Worm (Caenorhabditis elegans) whole organism, L3 larva: ENCODE results near the gene smc-4.

Experiments used
- R02D3.7 ChIP-seq: fragments of 150-350 bp; optimal IDR thresholded peaks from 2 replicates; lab custom pipeline; 2014; ENCODE audit warnings: missing biosample characterization, missing genetic modification characterization
- ama-1 ChIP-seq: fragments of 150-350 bp; optimal IDR thresholded peaks from 2 replicates; lab custom pipeline; 2018
- ceh-16 ChIP-seq: sonication (generic microtip); optimal IDR thresholded peaks from 2 replicates; lab custom pipeline; 2017; ENCODE audit warnings: missing biosample characterization, missing genetic modification characterization
- ceh-28 ChIP-seq: fragments of 150-350 bp; optimal IDR thresholded peaks from 2 replicates; lab custom pipeline; 2014; ENCODE audit warnings: missing biosample characterization, missing genetic modification reagents, missing genetic modification characterization
- ceh-82 ChIP-seq: fragments of 150-350 bp; optimal IDR thresholded peaks from 2 replicates; lab custom pipeline; 2014; ENCODE audit warnings: missing biosample characterization, missing genetic modification characterization
- ceh-9 ChIP-seq: sonication (generic microtip); optimal IDR thresholded peaks from 2 replicates; lab custom pipeline; 2018; ENCODE audit warnings: missing biosample characterization, missing genetic modification characterization
- daf-12 ChIP-seq: fragments of 150-350 bp; optimal IDR thresholded peaks from 2 replicates; lab custom pipeline; 2014; ENCODE audit warnings: missing biosample characterization, missing genetic modification reagents, missing genetic modification characterization
- egl-5 ChIP-seq: fragments of 150-350 bp; optimal IDR thresholded peaks from 2 replicates; lab custom pipeline; 2017; ENCODE audit warnings: missing biosample characterization, missing genetic modification reagents, missing genetic modification characterization, inconsistent platforms
- elt-1 ChIP-seq: fragments of 150-350 bp; optimal IDR thresholded peaks from 2 replicates; lab custom pipeline; 2014; ENCODE audit warnings: missing biosample characterization, missing genetic modification characterization
- elt-2 ChIP-seq: sonication (generic microtip); optimal IDR thresholded peaks from 2 replicates; lab custom pipeline; 2016; ENCODE audit warnings: missing genetic modification reagents, mild to moderate bottlenecking, missing genetic modification characterization, missing compliant biosample characterization
- elt-3 ChIP-seq, 3 experiments: fragments of 150-350 bp in 1 of 3; sonication (generic microtip) in 2 of 3; optimal IDR thresholded peaks; 2 replicates in 2 of 3; 4 replicates in 1 of 3; lab custom pipeline; 2014 to 2017; ENCODE audit warnings: missing biosample characterization in 3 of 3, missing genetic modification characterization in 3 of 3
- eor-1 ChIP-seq, 2 experiments: fragments of 150-350 bp; optimal IDR thresholded peaks; 2 replicates each; lab custom pipeline; 2014 to 2018; ENCODE audit warnings: missing biosample characterization in 2 of 2, missing genetic modification characterization in 2 of 2
- fkh-10 ChIP-seq: sonication (generic microtip); optimal IDR thresholded peaks from 2 replicates; lab custom pipeline; 2017; ENCODE audit warnings: missing biosample characterization, missing genetic modification reagents, missing genetic modification characterization
- fkh-2 ChIP-seq: fragments of 150-350 bp; optimal IDR thresholded peaks from 2 replicates; lab custom pipeline; 2014; ENCODE audit warnings: missing biosample characterization, missing genetic modification reagents, missing genetic modification characterization
- fos-1 ChIP-seq: fragments of 150-350 bp; optimal IDR thresholded peaks from 2 replicates; lab custom pipeline; 2014; ENCODE audit warnings: missing biosample characterization, missing genetic modification characterization
- hmg-11 ChIP-seq: sonication (generic microtip); optimal IDR thresholded peaks from 2 replicates; lab custom pipeline; 2016; ENCODE audit warnings: missing genetic modification characterization, missing compliant biosample characterization
- lin-15B ChIP-seq: fragments of 150-350 bp; optimal IDR thresholded peaks from 2 replicates; lab custom pipeline; 2014; ENCODE audit warnings: missing biosample characterization, missing genetic modification characterization
- lin-39 ChIP-seq: fragments of 150-350 bp; optimal IDR thresholded peaks from 2 replicates; lab custom pipeline; 2018; ENCODE audit warnings: missing biosample characterization, missing genetic modification reagents, missing genetic modification characterization
- lsy-12 ChIP-seq: sonication (generic microtip); optimal IDR thresholded peaks from 2 replicates; lab custom pipeline; 2016; ENCODE audit warnings: mild to moderate bottlenecking, missing genetic modification characterization, missing compliant biosample characterization
- mdl-1 ChIP-seq: fragments of 150-350 bp; optimal IDR thresholded peaks from 2 replicates; lab custom pipeline; 2014; ENCODE audit warnings: missing biosample characterization, missing genetic modification characterization
- mml-1 ChIP-seq: fragments of 150-350 bp; sonication (generic microtip); optimal IDR thresholded peaks from 3 replicates; lab custom pipeline; 2014; ENCODE audit warnings: missing biosample characterization, missing genetic modification characterization
- nfya-1 ChIP-seq: sonication (generic microtip); optimal IDR thresholded peaks from 2 replicates; lab custom pipeline; 2017; ENCODE audit warnings: missing genetic modification characterization, mild to moderate bottlenecking, missing compliant biosample characterization, antibody characterized with exemption, moderate library complexity; ENCODE audit not compliant: insufficient read depth
- nhr-11 ChIP-seq: fragments of 150-350 bp; optimal IDR thresholded peaks from 2 replicates; lab custom pipeline; 2014; ENCODE audit warnings: missing biosample characterization, missing genetic modification characterization
- nhr-23 ChIP-seq: fragments of 150-350 bp; optimal IDR thresholded peaks from 2 replicates; lab custom pipeline; 2014; ENCODE audit warnings: missing biosample characterization, missing genetic modification reagents, missing genetic modification characterization
- nhr-237 ChIP-seq: fragments of 150-350 bp; optimal IDR thresholded peaks from 2 replicates; lab custom pipeline; 2014; ENCODE audit warnings: missing biosample characterization, missing genetic modification characterization
- nhr-25 ChIP-seq: sonication (generic microtip); optimal IDR thresholded peaks from 2 replicates; lab custom pipeline; 2017; ENCODE audit warnings: missing biosample characterization, missing genetic modification characterization
- nhr-28 ChIP-seq: fragments of 150-350 bp; optimal IDR thresholded peaks from 2 replicates; lab custom pipeline; 2014; ENCODE audit warnings: missing biosample characterization, missing genetic modification characterization
- nhr-43 ChIP-seq: sonication (generic microtip); optimal IDR thresholded peaks from 2 replicates; lab custom pipeline; 2016; ENCODE audit warnings: mild to moderate bottlenecking, missing genetic modification characterization, missing compliant biosample characterization; ENCODE audit not compliant: poor library complexity, severe bottlenecking
- nhr-67 ChIP-seq: fragments of 150-350 bp; optimal IDR thresholded peaks from 2 replicates; lab custom pipeline; 2014; ENCODE audit warnings: missing biosample characterization, missing genetic modification characterization
- nhr-76 ChIP-seq: fragments of 150-350 bp; sonication (generic microtip); optimal IDR thresholded peaks from 5 replicates; lab custom pipeline; 2014; ENCODE audit warnings: missing biosample characterization, missing genetic modification characterization
- nhr-77 ChIP-seq: fragments of 150-350 bp; optimal IDR thresholded peaks from 2 replicates; lab custom pipeline; 2014; ENCODE audit warnings: missing biosample characterization, missing genetic modification characterization
- pha-4 ChIP-seq: fragments of 150-350 bp; optimal IDR thresholded peaks from 2 replicates; lab custom pipeline; 2014; ENCODE audit warnings: missing biosample characterization, missing genetic modification reagents, missing genetic modification characterization
- pqm-1 ChIP-seq: fragments of 150-350 bp; optimal IDR thresholded peaks from 2 replicates; lab custom pipeline; 2017; ENCODE audit warnings: missing biosample characterization, missing genetic modification characterization, inconsistent platforms
- sea-2 ChIP-seq: fragments of 150-350 bp; sonication (generic microtip); optimal IDR thresholded peaks from 4 replicates; lab custom pipeline; 2014; ENCODE audit warnings: missing biosample characterization, missing genetic modification reagents, missing genetic modification characterization
- skn-1 ChIP-seq: fragments of 150-350 bp; optimal IDR thresholded peaks from 2 replicates; lab custom pipeline; 2014; ENCODE audit warnings: missing biosample characterization, missing genetic modification characterization
- snpc-4 ChIP-seq: fragments of 150-350 bp; optimal IDR thresholded peaks from 2 replicates; lab custom pipeline; 2014; ENCODE audit warnings: missing biosample characterization, missing genetic modification characterization
- tbx-2 ChIP-seq: sonication (generic microtip); optimal IDR thresholded peaks from 2 replicates; lab custom pipeline; 2016; ENCODE audit warnings: mild to moderate bottlenecking, missing genetic modification characterization, missing compliant biosample characterization
- zag-1 ChIP-seq: fragments of 150-350 bp; optimal IDR thresholded peaks from 2 replicates; lab custom pipeline; 2014; ENCODE audit warnings: missing biosample characterization, missing genetic modification characterization

smc-4 gene

ce11 chrIII:4568030-4568429 is 19.3 kb upstream of the smc-4 start, which contains the start of gene mlcd-1:
Gene mlcd-1 (minus strand): TSS chrIII:4568130.
- TF ChIP-seq ceh-9: no peak
- no peak for TF ChIP-seq elt-1 (tag; lab: Kevin White, UChicago)
- TF ChIP-seq nhr-28 (tag; lab: Kevin White, UChicago): no peak
- TF ChIP-seq eor-1 (tag; optimal IDR thresholded peaks at IDR 0.05; lab: Kevin White, UChicago): no peak
- TF ChIP-seq tbx-2 (tag; lab: Kevin White, UChicago): no peak
- TF ChIP-seq nhr-77: no peak
- no peak for TF ChIP-seq fkh-10
- no peak for TF ChIP-seq sea-2 (GFP tag; lab: Kevin White, UChicago)
- TF ChIP-seq egl-5 (tag; lab: Kevin White, UChicago): no peak
- no peak for TF ChIP-seq fkh-2 (tag; lab: Kevin White, UChicago)
- no peak for TF ChIP-seq mml-1 (tag; lab: Kevin White, UChicago)
- no peak for TF ChIP-seq daf-12 (tag; lab: Kevin White, UChicago)
- TF ChIP-seq fos-1 (tag; lab: Kevin White, UChicago): no peak
- no peak for TF ChIP-seq zag-1
- no peak for TF ChIP-seq nhr-67
- no peak for TF ChIP-seq ama-1

- TF ChIP-seq ceh-28 (tag; lab: Kevin White, UChicago): peak; percentile 36
- peak; percentile 41 for TF ChIP-seq lin-15B (tag; lab: Kevin White, UChicago)
- no peak for TF ChIP-seq nhr-77
- TF ChIP-seq pha-4 (tag; lab: Kevin White, UChicago): peak; percentile 62
- no peak for TF ChIP-seq elt-3 (tag; optimal IDR thresholded peaks at IDR 0.05; lab: Kevin White, UChicago)
- peak; percentile 13 for TF ChIP-seq ceh-82 (tag; lab: Kevin White, UChicago)
- TF ChIP-seq nhr-43: peak; percentile 85
- peak; percentile 27 for TF ChIP-seq R02D3.7 (tag; lab: Kevin White, UChicago)
- peak; percentile 65 for TF ChIP-seq elt-2 (tag; lab: Kevin White, UChicago)
- peak; percentile 61 for TF ChIP-seq nfya-1
- TF ChIP-seq hmg-11: peak; percentile 95
- TF ChIP-seq daf-12 (tag; lab: Kevin White, UChicago): peak; percentile 85
- peak; percentile 27 for TF ChIP-seq egl-5 (tag; lab: Kevin White, UChicago)
- TF ChIP-seq snpc-4 (tag; lab: Kevin White, UChicago): peak; percentile 55
- no peak for TF ChIP-seq fos-1 (tag; lab: Kevin White, UChicago)
- peak; percentile 9 for TF ChIP-seq fkh-2 (tag; lab: Kevin White, UChicago)
- TF ChIP-seq nhr-23 (tag; lab: Kevin White, UChicago): peak; percentile 8
- TF ChIP-seq nhr-67: peak; percentile 12
- no peak for TF ChIP-seq ceh-9
- TF ChIP-seq nhr-11 (tag; lab: Kevin White, UChicago): no peak
- peak; percentile 24 for TF ChIP-seq tbx-2 (tag; lab: Kevin White, UChicago)
- TF ChIP-seq nhr-25 (tag; lab: Kevin White, UChicago): peak; percentile 29
- peak; percentile 82 for TF ChIP-seq lsy-12 (tag; lab: Kevin White, UChicago)
- peak; percentile 13 for TF ChIP-seq skn-1 (tag; lab: Kevin White, UChicago)
- TF ChIP-seq nhr-76: peak; percentile 36
- TF ChIP-seq nhr-237 (tag; lab: Kevin White, UChicago): no peak
Measured at ce11 chrIII:4568455-4568854, 18.8 kb upstream of the smc-4 start, which contains the start of gene idhg-1. Gene idhg-1 (plus strand): TSS chrIII:4568797.

- TF ChIP-seq pqm-1 (tag; lab: Kevin White, UChicago) (no peak), hmg-11 (peak; percentile 51), lin-15B (tag; lab: Kevin White, UChicago) (peak; percentile 33), mdl-1 (tag; lab: Kevin White, UChicago) (no peak), tbx-2 (tag; lab: Kevin White, UChicago) (no peak), lin-39 (tag; lab: Kevin White, UChicago) (peak; percentile 47), pha-4 (tag; lab: Kevin White, UChicago) (peak; percentile 69), ceh-28 (tag; lab: Kevin White, UChicago) (no peak), nhr-25 (tag; lab: Kevin White, UChicago) (peak; percentile 51), nfya-1 (peak; percentile 71), nhr-43 (no peak), ceh-16 (tag; lab: Kevin White, UChicago) (no peak)
Measured at ce11 chrIII:4578385-4578903, 8.9 kb upstream of the smc-4 start, which contains the start of the genes sel-5 and wdr-48. Gene sel-5 (minus strand): TSS chrIII:4578437. Gene wdr-48 (plus strand): TSS chrIII:4578853.
